Fruit fly (Drosophila melanogaster) whole organism, embryonic: ENCODE data around the gene kdn.

Experiments
- Antp ChIP-seq: fragments of 200-800 bp; sonication (Bioruptor generic); optimal IDR thresholded peaks from 3 replicates; lab custom pipeline; 2016; ENCODE audit warnings: missing biosample characterization, missing genetic modification characterization
- CG10147 ChIP-seq: fragments of 200-800 bp; sonication (Bioruptor generic); optimal IDR thresholded peaks from 2 replicates; lab custom pipeline; 2019; ENCODE audit warnings: missing biosample characterization, mild to moderate bottlenecking, missing genetic modification characterization, moderate library complexity
- CG10274 ChIP-seq: fragments of 200-800 bp; sonication (Bioruptor generic); optimal IDR thresholded peaks from 3 replicates; lab custom pipeline; 2017; ENCODE audit warnings: missing biosample characterization, mild to moderate bottlenecking, missing genetic modification characterization
- CG11723 ChIP-seq: fragments of 200-800 bp; sonication (Bioruptor generic); optimal IDR thresholded peaks from 2 replicates; lab custom pipeline; 2017; ENCODE audit warnings: missing biosample characterization, mild to moderate bottlenecking, missing genetic modification characterization
- CG12942 ChIP-seq: fragments of 200-800 bp; sonication (Bioruptor generic); optimal IDR thresholded peaks from 3 replicates; lab custom pipeline; 2016; ENCODE audit warnings: missing biosample characterization, missing genetic modification characterization
- CG13123 ChIP-seq: fragments of 200-800 bp; sonication (Bioruptor generic); optimal IDR thresholded peaks from 2 replicates; lab custom pipeline; 2016; ENCODE audit warnings: missing biosample characterization, missing genetic modification characterization
- CG13894 ChIP-seq: fragments of 200-800 bp; sonication (Bioruptor generic); optimal IDR thresholded peaks from 3 replicates; lab custom pipeline; 2018; ENCODE audit warnings: missing biosample characterization, mild to moderate bottlenecking, missing genetic modification characterization, moderate library complexity
- CG14667 ChIP-seq: fragments of 200-800 bp; sonication (Bioruptor generic); IDR thresholded peaks from 2 replicates; pipeline ENCODE4 v1.3.6; 2022; ENCODE audit warnings: missing biosample characterization, missing genetic modification characterization
- CG15011 ChIP-seq: fragments of 200-800 bp; sonication (Bioruptor generic); optimal IDR thresholded peaks from 3 replicates; lab custom pipeline; 2018; ENCODE audit warnings: missing biosample characterization, mild to moderate bottlenecking, missing genetic modification characterization
- CG15696 ChIP-seq: fragments of 200-800 bp; sonication (Bioruptor generic); optimal IDR thresholded peaks from 2 replicates; lab custom pipeline; 2019; ENCODE audit warnings: missing biosample characterization, mild to moderate bottlenecking, missing genetic modification characterization, moderate library complexity
- CG17612 ChIP-seq: fragments of 200-800 bp; sonication (Bioruptor generic); IDR thresholded peaks from 2 replicates; pipeline ENCODE4 v1.3.6; 2022; ENCODE audit warnings: missing biosample characterization, missing genetic modification characterization
- CG3163 ChIP-seq: fragments of 200-800 bp; sonication (Bioruptor generic); optimal IDR thresholded peaks from 3 replicates; lab custom pipeline; 2016; ENCODE audit warnings: missing biosample characterization, missing genetic modification characterization
- CG3726 ChIP-seq: fragments of 200-800 bp; sonication (Bioruptor generic); IDR thresholded peaks from 3 replicates; pipeline ENCODE4, ENCODE4 v1.3.6; 2022; ENCODE audit warnings: missing biosample characterization, missing genetic modification characterization
- CG4360 ChIP-seq: fragments of 200-800 bp; sonication (Bioruptor generic); IDR thresholded peaks from 2 replicates; pipeline ENCODE4 v1.3.6; 2022; ENCODE audit warnings: missing biosample characterization, missing genetic modification characterization
- CG5245 ChIP-seq: fragments of 200-800 bp; sonication (Bioruptor generic); optimal IDR thresholded peaks from 3 replicates; lab custom pipeline; 2016; ENCODE audit warnings: missing biosample characterization, missing genetic modification characterization
- CG6175 ChIP-seq: fragments of 200-800 bp; sonication (Bioruptor generic); IDR thresholded peaks from 3 replicates; pipeline ENCODE4 v1.3.6; 2022; ENCODE audit warnings: missing biosample characterization, missing genetic modification characterization
- CG6654 ChIP-seq: fragments of 200-800 bp; sonication (Bioruptor generic); optimal IDR thresholded peaks from 2 replicates; lab custom pipeline; 2017; ENCODE audit warnings: missing biosample characterization, mild to moderate bottlenecking, missing genetic modification characterization
- CG7372 ChIP-seq: fragments of 200-800 bp; sonication (Bioruptor generic); IDR thresholded peaks from 2 replicates; pipeline ENCODE4 v1.3.6; 2022; ENCODE audit warnings: missing biosample characterization, missing genetic modification characterization
- CG8089 ChIP-seq: fragments of 200-800 bp; sonication (Bioruptor generic); optimal IDR thresholded peaks from 3 replicates; lab custom pipeline; 2016; ENCODE audit warnings: missing biosample characterization, missing genetic modification characterization
- CG9727 ChIP-seq: fragments of 200-800 bp; sonication (Bioruptor generic); optimal IDR thresholded peaks from 3 replicates; lab custom pipeline; 2017; ENCODE audit warnings: missing biosample characterization, mild to moderate bottlenecking, missing genetic modification characterization
- Camta ChIP-seq: fragments of 200-800 bp; sonication (Bioruptor generic); optimal IDR thresholded peaks from 2 replicates; lab custom pipeline; 2016; ENCODE audit warnings: missing biosample characterization, missing genetic modification characterization
- CkIIα-i1 ChIP-seq: fragments of 200-800 bp; sonication (Bioruptor generic); IDR thresholded peaks from 2 replicates; pipeline ENCODE4 v1.3.6; 2022; ENCODE audit warnings: missing biosample characterization, missing genetic modification characterization
- D ChIP-seq, 2 experiments: fragments of 200-800 bp in 1 of 2; fragments of >200 bp in 1 of 2; sonication (Bioruptor generic) in 1 of 2; optimal IDR thresholded peaks; 2 replicates in 1 of 2; 3 replicates in 1 of 2; lab custom pipeline; 2017; ENCODE audit warnings: mild to moderate bottlenecking in 1 of 2, missing biosample characterization in 1 of 2, missing genetic modification characterization in 1 of 2, missing genetic modification reagents in 1 of 2
- Dp ChIP-seq: fragments of 200-800 bp; sonication (Bioruptor generic); optimal IDR thresholded peaks from 2 replicates; lab custom pipeline; 2018; ENCODE audit warnings: missing biosample characterization, mild to moderate bottlenecking, missing genetic modification characterization, moderate library complexity
- Eip74EF ChIP-seq, 2 experiments: fragments of 200-800 bp in 1 of 2; fragments of >200 bp in 1 of 2; sonication (Bioruptor generic) in 1 of 2; optimal IDR thresholded peaks; 2 replicates each; lab custom pipeline; 2017 to 2019; ENCODE audit warnings: missing biosample characterization in 2 of 2, missing genetic modification characterization in 2 of 2, mild to moderate bottlenecking in 1 of 2, moderate library complexity in 1 of 2
- Ets97D ChIP-seq: fragments of 200-800 bp; sonication (Bioruptor generic); optimal IDR thresholded peaks from 3 replicates; lab custom pipeline; 2016; ENCODE audit warnings: missing biosample characterization, missing genetic modification characterization
- HLH4C ChIP-seq: fragments of 200-800 bp; sonication (Bioruptor generic); IDR thresholded peaks from 3 replicates; pipeline ENCODE4 v1.3.6; 2022; ENCODE audit warnings: missing biosample characterization, missing genetic modification characterization; ENCODE audit not compliant: partially characterized antibody
- Hand ChIP-seq: fragments of 200-800 bp; sonication (Bioruptor generic); optimal IDR thresholded peaks from 2 replicates; lab custom pipeline; 2017; ENCODE audit warnings: mild to moderate bottlenecking, missing biosample characterization, missing genetic modification reagents, missing genetic modification characterization
- Kr ChIP-seq: fragments of 200-800 bp; sonication (Bioruptor generic); optimal IDR thresholded peaks from 2 replicates; lab custom pipeline; 2017; ENCODE audit warnings: missing biosample characterization, mild to moderate bottlenecking, missing genetic modification characterization
- Med ChIP-seq: fragments of 200-800 bp; sonication (Bioruptor generic); peaks from one replicate; lab custom pipeline; 2016; ENCODE audit warnings: missing biosample characterization, missing genetic modification characterization, mild to moderate bottlenecking, inconsistent platforms, moderate library complexity
- Neu2 ChIP-seq: fragments of 200-800 bp; sonication (Bioruptor generic); optimal IDR thresholded peaks from 3 replicates; lab custom pipeline; 2016; ENCODE audit warnings: missing biosample characterization, missing genetic modification characterization, borderline replicate concordance
- Xrp1 ChIP-seq: fragments of 200-800 bp; sonication (Bioruptor generic); IDR thresholded peaks from 2 replicates; pipeline ENCODE4 v1.3.6; 2022; ENCODE audit warnings: missing biosample characterization, missing genetic modification characterization
- ara ChIP-seq: fragments of 200-800 bp; sonication (Bioruptor generic); IDR thresholded peaks from 2 replicates; pipeline ENCODE4 v1.3.6; 2022; ENCODE audit warnings: missing biosample characterization, missing genetic modification characterization
- cato ChIP-seq: fragments of 200-800 bp; sonication (Bioruptor generic); optimal IDR thresholded peaks from 2 replicates; lab custom pipeline; 2016; ENCODE audit warnings: missing biosample characterization, missing genetic modification characterization, borderline replicate concordance
- dimm ChIP-seq: fragments of 200-800 bp; sonication (Bioruptor generic); IDR thresholded peaks from 2 replicates; pipeline ENCODE4 v1.3.6; 2022; ENCODE audit warnings: missing biosample characterization, missing genetic modification characterization
- ftz-f1 ChIP-seq: fragments of 200-800 bp; sonication (Bioruptor generic); optimal IDR thresholded peaks from 2 replicates; lab custom pipeline; 2016; ENCODE audit warnings: missing biosample characterization, missing genetic modification characterization
- gce ChIP-seq: fragments of 200-800 bp; sonication (Bioruptor generic); IDR thresholded peaks from 3 replicates; pipeline ENCODE4 v1.3.6; 2022; ENCODE audit warnings: missing biosample characterization, missing genetic modification characterization
- inv ChIP-seq: fragments of 200-800 bp; sonication (Bioruptor generic); IDR thresholded peaks from 2 replicates; pipeline ENCODE4 v1.3.6; 2022; ENCODE audit warnings: missing biosample characterization, missing genetic modification characterization; ENCODE audit not compliant: partially characterized antibody
- lab ChIP-seq: fragments of 200-800 bp; sonication (Bioruptor generic); optimal IDR thresholded peaks from 3 replicates; lab custom pipeline; 2017; ENCODE audit warnings: missing biosample characterization, missing genetic modification characterization, mild to moderate bottlenecking, moderate library complexity, missing genetic modification reagents
- maf-S ChIP-seq: fragments of 200-800 bp; sonication (Bioruptor generic); optimal IDR thresholded peaks from 2 replicates; lab custom pipeline; 2016; ENCODE audit warnings: missing biosample characterization, missing genetic modification characterization
- nau ChIP-seq: fragments of 200-800 bp; sonication (Bioruptor generic); optimal IDR thresholded peaks from 3 replicates; lab custom pipeline; 2017; ENCODE audit warnings: missing biosample characterization, mild to moderate bottlenecking, missing genetic modification characterization, missing genetic modification reagents
- onecut ChIP-seq: fragments of 200-800 bp; sonication (Bioruptor generic); IDR thresholded peaks from 2 replicates; pipeline ENCODE4 v1.3.6; 2022; ENCODE audit warnings: missing biosample characterization, missing genetic modification characterization
- p53 ChIP-seq: fragments of 200-800 bp; sonication (Bioruptor generic); optimal IDR thresholded peaks from 2 replicates; lab custom pipeline; 2016; ENCODE audit warnings: missing biosample characterization, missing genetic modification characterization
- pho ChIP-seq: fragments of 200-800 bp; sonication (Bioruptor generic); optimal IDR thresholded peaks from 2 replicates; lab custom pipeline; 2016; ENCODE audit warnings: missing biosample characterization, missing genetic modification characterization
- phol ChIP-seq: fragments of 200-800 bp; sonication (Bioruptor generic); optimal IDR thresholded peaks from 3 replicates; lab custom pipeline; 2018; ENCODE audit warnings: missing biosample characterization, mild to moderate bottlenecking, missing genetic modification characterization, moderate library complexity
- ro ChIP-seq: fragments of 200-800 bp; sonication (Bioruptor generic); IDR thresholded peaks from 2 replicates; pipeline ENCODE4 v1.3.6; 2022; ENCODE audit warnings: missing biosample characterization, missing genetic modification characterization
- slou ChIP-seq: fragments of 200-800 bp; sonication (Bioruptor generic); optimal IDR thresholded peaks from 3 replicates; lab custom pipeline; 2016; ENCODE audit warnings: missing biosample characterization, missing genetic modification characterization
- so ChIP-seq: fragments of 200-800 bp; sonication (Bioruptor generic); IDR thresholded peaks from 3 replicates; pipeline ENCODE4 v1.3.6; 2022; ENCODE audit warnings: missing biosample characterization, missing genetic modification characterization
- tap ChIP-seq: fragments of 200-800 bp; optimal IDR thresholded peaks from 3 replicates; lab custom pipeline; 2019; ENCODE audit warnings: missing biosample characterization, mild to moderate bottlenecking, missing genetic modification characterization, moderate library complexity
- unc-4 ChIP-seq: fragments of 200-800 bp; sonication (Bioruptor generic); IDR thresholded peaks from 2 replicates; pipeline ENCODE4 v1.3.6; 2022; ENCODE audit warnings: missing biosample characterization, missing genetic modification characterization; ENCODE audit not compliant: partially characterized antibody

The kdn gene

dm6 chrX:6366357-6366691 is 15.9 kb downstream of the kdn start (continued):
- TF ChIP-seq maf-S (peak; percentile 87), CG17612 (0 out of 2 replicates have a peak, but pooled peaks have one; percentile 41), lab (peak; percentile 93), CG13123 (GFP tag; lab: Kevin White, UChicago) (peak; percentile 64), CG5245 (peak; percentile 72), CG3726 (GFP tag; lab: Robert Waterston, UW) (peak; percentile 69; the same call in 2 of the 3 replicates), CG9727 (GFP tag; lab: Kevin White, UChicago) (peak; percentile 80), Xrp1 (GFP tag; lab: Robert Waterston, UW) (peak; percentile 80), ro (GFP tag; lab: Robert Waterston, UW) (peak; percentile 36; the same call in 1 of the 2 replicates), Dp (GFP tag; lab: Kevin White, UChicago) (no peak), ftz-f1 (GFP tag; lab: Kevin White, UChicago) (no peak), D (optimal IDR thresholded peaks at IDR 0.05; lab: Kevin White, UChicago) (no peak), D (GFP tag; optimal IDR thresholded peaks at IDR 0.05; lab: Kevin White, UChicago) (peak; percentile 50), Neu2 (GFP tag; lab: Kevin White, UChicago) (no peak), phol (tag; lab: Kevin White, UChicago) (peak; percentile 69), CG10147 (GFP tag; lab: Kevin White, UChicago) (peak; percentile 67), Camta (GFP tag; lab: Kevin White, UChicago) (peak; percentile 82), Eip74EF (GFP tag; optimal IDR thresholded peaks at IDR 0.05; lab: Kevin White, UChicago) (peak in 1 of 2 experiments; percentile 59), Med (GFP tag; lab: Kevin White, UChicago) (peak; percentile 99), CG12942 (GFP tag; lab: Kevin White, UChicago) (peak; percentile 55), CG8089 (GFP tag; lab: Kevin White, UChicago) (peak; percentile 54), ara (GFP tag; lab: Robert Waterston, UW) (peak; percentile 73), tap (tag; lab: Kevin White, UChicago) (peak; percentile 82), CG15011 (GFP tag; lab: Kevin White, UChicago) (peak; percentile 70), CG11723 (peak; percentile 59), CG4360 (GFP tag; lab: Robert Waterston, UW) (no peak), CG13894 (tag; lab: Kevin White, UChicago) (peak; percentile 87), nau (GFP tag; lab: Kevin White, UChicago) (no peak), CG15696 (tag; lab: Kevin White, UChicago) (peak; percentile 51), onecut (GFP tag; lab: Robert Waterston, UW) (peak; percentile 85), p53 (GFP tag; lab: Kevin White, UChicago) (peak; percentile 52), gce (GFP tag; lab: Robert Waterston, UW) (peak; percentile 74; the same call in 1 of the 3 replicates), CG6175 (peak; percentile 83), CG14667 (GFP tag; lab: Robert Waterston, UW) (peak; percentile 88), inv (GFP tag; lab: Robert Waterston, UW) (no peak), pho (peak; percentile 87), Ets97D (GFP tag; lab: Kevin White, UChicago) (peak; percentile 43), Kr (GFP tag; lab: Kevin White, UChicago) (no peak), Antp (peak; percentile 89), unc-4 (GFP tag; lab: Robert Waterston, UW) (no peak), CG10274 (peak; percentile 71), so (GFP tag; lab: Robert Waterston, UW) (peak; percentile 87), CG3163 (peak; percentile 66), cato (GFP tag; lab: Kevin White, UChicago) (no peak), HLH4C (GFP tag; lab: Robert Waterston, UW) (no peak), CG6654 (peak; percentile 59), slou (GFP tag; lab: Kevin White, UChicago) (peak; percentile 75), Hand (GFP tag; lab: Kevin White, UChicago) (peak; percentile 83), CG7372 (peak; percentile 84), CkIIα-i1 (GFP tag; lab: Robert Waterston, UW) (0 out of 2 replicates have a peak, but pooled peaks have one; percentile 42), dimm (GFP tag; lab: Robert Waterston, UW) (peak; percentile 47; the same call in 1 of the 2 replicates)
